Fruit fly (Drosophila melanogaster): Measurements from ENCODE around the gene rut.

DNA sequence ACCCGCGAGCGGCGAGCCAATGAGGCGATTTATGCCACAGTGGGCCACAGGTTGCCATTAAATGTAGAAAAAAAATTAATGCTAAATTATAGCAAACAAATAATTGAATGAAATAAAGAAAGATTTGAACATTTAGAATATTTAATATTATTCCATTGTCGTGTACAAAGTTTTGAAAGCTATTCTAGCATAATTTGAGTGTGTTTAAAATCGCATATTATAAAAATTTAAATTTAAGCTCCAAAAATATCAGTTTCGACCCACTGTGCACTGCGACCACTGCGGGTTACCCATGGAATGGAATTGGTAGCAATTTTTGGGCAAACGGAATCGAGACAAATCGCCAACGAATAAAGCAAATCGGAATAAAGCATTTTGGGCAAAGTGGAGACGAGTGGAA, 82.1 kb downstream of the rut start:
- TF ChIP-seq CG12768 (GFP tag; optimal IDR thresholded peaks at IDR 0.05) (no peak), CG14711 (tag; optimal IDR thresholded peaks at IDR 0.05) (no peak), pad (GFP tag; optimal IDR thresholded peaks at IDR 0.05) (no peak), ovo (GFP tag; optimal IDR thresholded peaks at IDR 0.05) (no peak), cnc (optimal IDR thresholded peaks at IDR 0.05) (no peak)

Measured in whole organism, adult.